Fruit fly (Drosophila melanogaster) whole organism, embryonic: ENCODE data around the gene CG8301.

Source experiments
- Adf1 ChIP-seq: fragments of 200-800 bp; sonication (Bioruptor generic); IDR thresholded peaks from 2 replicates; pipeline ENCODE4 v1.3.6; 2022; ENCODE audit warnings: missing biosample characterization, missing genetic modification characterization
- Blimp-1 ChIP-seq: fragments of 200-800 bp; sonication (Bioruptor generic); optimal IDR thresholded peaks from 3 replicates; lab custom pipeline; 2018; ENCODE audit warnings: missing biosample characterization, missing genetic modification characterization, mild to moderate bottlenecking, moderate library complexity, missing genetic modification reagents
- CG10543 ChIP-seq: fragments of 200-800 bp; sonication (Bioruptor generic); optimal IDR thresholded peaks from 3 replicates; lab custom pipeline; 2017; ENCODE audit warnings: missing biosample characterization, mild to moderate bottlenecking, missing genetic modification characterization, moderate library complexity
- CG11560 ChIP-seq: fragments of 200-800 bp; sonication (Bioruptor generic); IDR thresholded peaks from 3 replicates; pipeline ENCODE4 v1.3.6; 2022; ENCODE audit warnings: missing biosample characterization, missing genetic modification characterization
- CG12299 ChIP-seq: fragments of 200-800 bp; sonication (Bioruptor generic); optimal IDR thresholded peaks from 2 replicates; lab custom pipeline; 2018; ENCODE audit warnings: missing biosample characterization, mild to moderate bottlenecking, missing genetic modification characterization
- CG12744 ChIP-seq: fragments of 200-800 bp; sonication (Bioruptor generic); optimal IDR thresholded peaks from 2 replicates; lab custom pipeline; 2016; ENCODE audit warnings: missing biosample characterization, missing genetic modification characterization
- CG13424 ChIP-seq: fragments of 200-800 bp; sonication (Bioruptor generic); optimal IDR thresholded peaks from 2 replicates; lab custom pipeline; 2019; ENCODE audit warnings: missing biosample characterization, mild to moderate bottlenecking, missing genetic modification characterization, moderate library complexity
- CG14667 ChIP-seq: fragments of 200-800 bp; sonication (Bioruptor generic); IDR thresholded peaks from 2 replicates; pipeline ENCODE4 v1.3.6; 2022; ENCODE audit warnings: missing biosample characterization, missing genetic modification characterization
- CG15601 ChIP-seq: fragments of 200-800 bp; sonication (Bioruptor generic); optimal IDR thresholded peaks from 3 replicates; lab custom pipeline; 2019; ENCODE audit warnings: missing biosample characterization, mild to moderate bottlenecking, missing genetic modification characterization, moderate library complexity
- CG17385 ChIP-seq: fragments of 200-800 bp; sonication (Bioruptor generic); optimal IDR thresholded peaks from 3 replicates; lab custom pipeline; 2018; ENCODE audit warnings: missing biosample characterization, mild to moderate bottlenecking, missing genetic modification characterization
- CG17829 ChIP-seq: fragments of 200-800 bp; optimal IDR thresholded peaks from 2 replicates; lab custom pipeline; 2019; ENCODE audit warnings: missing biosample characterization, mild to moderate bottlenecking, missing genetic modification characterization, moderate library complexity
- CG17912 ChIP-seq: fragments of 200-800 bp; sonication (Bioruptor generic); optimal IDR thresholded peaks from 2 replicates; lab custom pipeline; 2018; ENCODE audit warnings: missing biosample characterization, mild to moderate bottlenecking, missing genetic modification characterization
- CG2875 ChIP-seq: fragments of 200-800 bp; sonication (Bioruptor generic); optimal IDR thresholded peaks from 2 replicates; lab custom pipeline; 2017; ENCODE audit warnings: missing biosample characterization, mild to moderate bottlenecking, missing genetic modification characterization, missing genetic modification reagents
- CG2889 ChIP-seq: fragments of 200-800 bp; sonication (Bioruptor generic); IDR thresholded peaks from 3 replicates; pipeline ENCODE4 v1.3.6; 2022; ENCODE audit warnings: missing biosample characterization, missing genetic modification characterization
- CG31224 ChIP-seq: fragments of 200-800 bp; sonication (Bioruptor generic); IDR thresholded peaks from 2 replicates; pipeline ENCODE4 v1.3.6; 2022; ENCODE audit warnings: missing biosample characterization, missing genetic modification characterization
- CG32772 ChIP-seq: fragments of 200-800 bp; sonication (Bioruptor generic); IDR thresholded peaks from 2 replicates; pipeline ENCODE4 v1.3.6; 2022; ENCODE audit warnings: missing biosample characterization, missing genetic modification characterization
- CG3838 ChIP-seq: fragments of 200-800 bp; sonication (Bioruptor generic); optimal IDR thresholded peaks from 3 replicates; lab custom pipeline; 2016; ENCODE audit warnings: missing biosample characterization, missing genetic modification characterization
- CG43689 ChIP-seq: fragments of 200-800 bp; sonication (Bioruptor generic); IDR thresholded peaks from 2 replicates; pipeline ENCODE4 v1.3.6; 2022; ENCODE audit warnings: missing biosample characterization, missing genetic modification characterization
- CG6175 ChIP-seq: fragments of 200-800 bp; sonication (Bioruptor generic); IDR thresholded peaks from 3 replicates; pipeline ENCODE4 v1.3.6; 2022; ENCODE audit warnings: missing biosample characterization, missing genetic modification characterization
- CG6791 ChIP-seq: fragments of 200-800 bp; sonication (Bioruptor generic); IDR thresholded peaks from 3 replicates; pipeline ENCODE4 v1.3.6; 2022; ENCODE audit warnings: missing biosample characterization, missing genetic modification characterization; ENCODE audit not compliant: partially characterized antibody
- CG6854 ChIP-seq: fragments of 200-800 bp; sonication (Bioruptor generic); optimal IDR thresholded peaks from 3 replicates; lab custom pipeline; 2017; ENCODE audit warnings: missing biosample characterization, mild to moderate bottlenecking, missing genetic modification characterization
- CG8924 ChIP-seq: fragments of 200-800 bp; optimal IDR thresholded peaks from 3 replicates; lab custom pipeline; 2019; ENCODE audit warnings: missing biosample characterization, mild to moderate bottlenecking, missing genetic modification characterization, moderate library complexity
- Dbx ChIP-seq: fragments of 200-800 bp; sonication (Bioruptor generic); IDR thresholded peaks from 3 replicates; pipeline ENCODE4 v1.3.6; 2022; ENCODE audit warnings: missing biosample characterization, missing genetic modification characterization
- Gsc ChIP-seq: fragments of 200-800 bp; sonication (Bioruptor generic); IDR thresholded peaks from 2 replicates; pipeline ENCODE4 v1.3.6; 2022; ENCODE audit warnings: missing biosample characterization, missing genetic modification characterization
- HLH4C ChIP-seq: fragments of 200-800 bp; sonication (Bioruptor generic); IDR thresholded peaks from 3 replicates; pipeline ENCODE4 v1.3.6; 2022; ENCODE audit warnings: missing biosample characterization, missing genetic modification characterization; ENCODE audit not compliant: partially characterized antibody
- Jarid2 ChIP-seq: fragments of 200-800 bp; sonication (Bioruptor generic); optimal IDR thresholded peaks from 3 replicates; lab custom pipeline; 2017; ENCODE audit warnings: mild to moderate bottlenecking, missing biosample characterization, missing genetic modification reagents, missing genetic modification characterization
- Mrtf ChIP-seq: fragments of 200-800 bp; sonication (Bioruptor generic); IDR thresholded peaks from 3 replicates; pipeline ENCODE4 v1.3.6; 2022; ENCODE audit warnings: missing biosample characterization, missing genetic modification characterization
- Rfx ChIP-seq: fragments of 200-800 bp; sonication (Bioruptor generic); IDR thresholded peaks from 2 replicates; pipeline ENCODE4 v1.3.6; 2022; ENCODE audit warnings: missing biosample characterization, missing genetic modification characterization
- Side ChIP-seq: fragments of 200-800 bp; sonication (Bioruptor generic); optimal IDR thresholded peaks from 2 replicates; lab custom pipeline; 2016; ENCODE audit warnings: missing biosample characterization, missing genetic modification characterization
- Stat92E ChIP-seq, 3 experiments: fragments of >200 bp in 2 of 3; fragments of 200-800 bp in 1 of 3; sonication (Bioruptor generic) in 1 of 3; optimal IDR thresholded peaks; 2 replicates each; lab custom pipeline; 2017 to 2019; ENCODE audit warnings: missing biosample characterization in 3 of 3, missing genetic modification characterization in 3 of 3, mild to moderate bottlenecking in 1 of 3, moderate library complexity in 1 of 3
- Taf1 ChIP-seq: fragments of 200-800 bp; sonication (Bioruptor generic); IDR thresholded peaks from 2 replicates; pipeline ENCODE4 v1.3.6; 2022; ENCODE audit warnings: missing biosample characterization, missing genetic modification characterization
- Xbp1 ChIP-seq: fragments of 200-800 bp; sonication (Bioruptor generic); optimal IDR thresholded peaks from 3 replicates; lab custom pipeline; 2016; ENCODE audit warnings: missing biosample characterization, mild to moderate bottlenecking, missing genetic modification characterization
- ato ChIP-seq: fragments of 200-800 bp; sonication (Bioruptor generic); IDR thresholded peaks from 2 replicates; pipeline ENCODE4 v1.3.6; 2022; ENCODE audit warnings: missing biosample characterization, missing genetic modification characterization; ENCODE audit not compliant: partially characterized antibody
- crp ChIP-seq, 2 experiments: fragments of 200-800 bp; sonication (Bioruptor generic); optimal IDR thresholded peaks; 2 replicates in 1 of 2; 3 replicates in 1 of 2; lab custom pipeline; 2017; ENCODE audit warnings: missing biosample characterization in 2 of 2, missing genetic modification characterization in 2 of 2, mild to moderate bottlenecking in 1 of 2, moderate library complexity in 1 of 2
- ftz-f1 ChIP-seq: fragments of 200-800 bp; sonication (Bioruptor generic); optimal IDR thresholded peaks from 2 replicates; lab custom pipeline; 2016; ENCODE audit warnings: missing biosample characterization, missing genetic modification characterization
- fu2 ChIP-seq: fragments of 200-800 bp; sonication (Bioruptor generic); optimal IDR thresholded peaks from 2 replicates; lab custom pipeline; 2016; ENCODE audit warnings: missing biosample characterization, missing genetic modification characterization
- her ChIP-seq: fragments of 200-800 bp; sonication (Bioruptor generic); optimal IDR thresholded peaks from 2 replicates; lab custom pipeline; 2016; ENCODE audit warnings: missing biosample characterization, missing genetic modification characterization
- nerfin-2 ChIP-seq: fragments of 200-800 bp; sonication (Bioruptor generic); IDR thresholded peaks from 2 replicates; pipeline ENCODE4 v1.3.6; 2022; ENCODE audit warnings: missing biosample characterization, missing genetic modification characterization; ENCODE audit not compliant: partially characterized antibody
- odd ChIP-seq: fragments of 200-800 bp; sonication (Bioruptor generic); optimal IDR thresholded peaks from 2 replicates; lab custom pipeline; 2017; ENCODE audit warnings: missing biosample characterization, mild to moderate bottlenecking, missing genetic modification characterization
- otp ChIP-seq: fragments of 200-800 bp; sonication (Bioruptor generic); IDR thresholded peaks from 3 replicates; pipeline ENCODE4, ENCODE4 v1.3.6; 2022; ENCODE audit warnings: missing biosample characterization, missing genetic modification characterization
- pita ChIP-seq: fragments of 200-800 bp; sonication (Bioruptor generic); optimal IDR thresholded peaks from 2 replicates; lab custom pipeline; 2017; ENCODE audit warnings: missing biosample characterization, mild to moderate bottlenecking, missing genetic modification characterization
- ro ChIP-seq: fragments of 200-800 bp; sonication (Bioruptor generic); IDR thresholded peaks from 2 replicates; pipeline ENCODE4 v1.3.6; 2022; ENCODE audit warnings: missing biosample characterization, missing genetic modification characterization
- salm ChIP-seq: fragments of 200-800 bp; sonication (Bioruptor generic); optimal IDR thresholded peaks from 2 replicates; lab custom pipeline; 2018; ENCODE audit warnings: missing biosample characterization, mild to moderate bottlenecking, missing genetic modification characterization
- sens-2 ChIP-seq: fragments of 200-800 bp; sonication (Bioruptor generic); IDR thresholded peaks from 2 replicates; pipeline ENCODE4 v1.3.6; 2022; ENCODE audit warnings: missing biosample characterization, missing genetic modification characterization
- sima ChIP-seq: fragments of 200-800 bp; sonication (Bioruptor generic); optimal IDR thresholded peaks from 2 replicates; lab custom pipeline; 2016; ENCODE audit warnings: missing biosample characterization, missing genetic modification characterization
- sisA ChIP-seq: fragments of 200-800 bp; sonication (Bioruptor generic); IDR thresholded peaks from 2 replicates; pipeline ENCODE4 v1.3.6; 2022; ENCODE audit warnings: missing biosample characterization, missing genetic modification characterization
- stc ChIP-seq: fragments of 200-800 bp; sonication (Bioruptor generic); IDR thresholded peaks from 2 replicates; pipeline ENCODE4 v1.3.6; 2022; ENCODE audit warnings: missing biosample characterization, missing genetic modification characterization
- vfl ChIP-seq: fragments of 200-800 bp; sonication (Bioruptor generic); optimal IDR thresholded peaks from 2 replicates; lab custom pipeline; 2016; ENCODE audit warnings: missing biosample characterization, missing genetic modification characterization
- zen2 ChIP-seq: fragments of 200-800 bp; sonication (Bioruptor generic); IDR thresholded peaks from 3 replicates; pipeline ENCODE4 v1.3.6; 2022; ENCODE audit warnings: missing biosample characterization, missing genetic modification characterization; ENCODE audit not compliant: partially characterized antibody
- zf30C ChIP-seq: fragments of 200-800 bp; sonication (Bioruptor generic); optimal IDR thresholded peaks from 3 replicates; lab custom pipeline; 2018; ENCODE audit warnings: missing biosample characterization, mild to moderate bottlenecking, missing genetic modification characterization

Gene CG8301

dm6 chr3R:9618331-9618730, 37.2 kb downstream of the CG8301 start (continued):
- TF ChIP-seq Jarid2 (peak; percentile 32), CG2889 (GFP tag; lab: Robert Waterston, UW) (peak; percentile 70; the same call in 2 of the 3 replicates), CG43689 (GFP tag; lab: Robert Waterston, UW) (0 out of 2 replicates have a peak, but pooled peaks have one; percentile 21), vfl (no peak), CG31224 (0 out of 2 replicates have a peak, but pooled peaks have one; percentile 15), CG32772 (GFP tag; lab: Robert Waterston, UW) (peak; percentile 88), ftz-f1 (GFP tag; lab: Kevin White, UChicago) (no peak), Dbx (GFP tag; lab: Robert Waterston, UW) (0 out of 3 replicates have a peak, but pooled peaks have one; percentile 43), zen2 (GFP tag; lab: Robert Waterston, UW) (no peak), fu2 (GFP tag; lab: Kevin White, UChicago) (peak; percentile 22), CG15601 (peak; percentile 62), CG6791 (GFP tag; lab: Robert Waterston, UW) (no peak), HLH4C (GFP tag; lab: Robert Waterston, UW) (no peak), CG17385 (GFP tag; lab: Kevin White, UChicago) (peak; percentile 70), Xbp1 (peak; percentile 82), ro (GFP tag; lab: Robert Waterston, UW) (peak; percentile 74), CG14667 (GFP tag; lab: Robert Waterston, UW) (peak; percentile 50), CG3838 (no peak), CG6175 (GFP tag; lab: Robert Waterston, UW) (0 out of 3 replicates have a peak, but pooled peaks have one; percentile 61), CG17829 (tag; lab: Kevin White, UChicago) (peak; percentile 65), her (GFP tag; lab: Kevin White, UChicago) (peak; percentile 63), Mrtf (GFP tag; lab: Robert Waterston, UW) (peak; percentile 79), Side (GFP tag; lab: Kevin White, UChicago) (peak; percentile 66), Adf1 (no peak), otp (GFP tag; lab: Robert Waterston, UW) (peak; percentile 74), CG10543 (no peak), Taf1 (GFP tag; lab: Robert Waterston, UW) (peak; percentile 40; the same call in 1 of the 2 replicates), sisA (GFP tag; lab: Robert Waterston, UW) (peak; percentile 86), nerfin-2 (GFP tag; lab: Robert Waterston, UW) (no peak), CG2875 (GFP tag; lab: Kevin White, UChicago) (peak; percentile 59), crp (GFP tag; optimal IDR thresholded peaks at IDR 0.05; lab: Kevin White, UChicago) (peak in 1 of 2 experiments; percentile 1), pita (GFP tag; lab: Kevin White, UChicago) (no peak), CG12744 (GFP tag; lab: Kevin White, UChicago) (no peak), stc (GFP tag; lab: Robert Waterston, UW) (peak; percentile 77), zf30C (no peak), CG13424 (tag; lab: Kevin White, UChicago) (peak; percentile 71), Gsc (GFP tag; lab: Robert Waterston, UW) (peak; percentile 64), Blimp-1 (GFP tag; lab: Kevin White, UChicago) (peak; percentile 82), CG11560 (tag; lab: Robert Waterston, UW) (peak; percentile 34; the same call in 1 of the 3 replicates), salm (tag; lab: Kevin White, UChicago) (peak; percentile 31), sima (GFP tag; lab: Kevin White, UChicago) (no peak), odd (GFP tag; lab: Kevin White, UChicago) (peak; percentile 34), CG17912 (GFP tag; lab: Kevin White, UChicago) (no peak), Rfx (GFP tag; lab: Robert Waterston, UW) (peak; percentile 71), sens-2 (GFP tag; lab: Robert Waterston, UW) (peak; percentile 84), CG12299 (no peak), Stat92E (GFP tag; optimal IDR thresholded peaks at IDR 0.05; lab: Kevin White, UChicago) (no peak), CG6854 (no peak), CG8924 (tag; lab: Kevin White, UChicago) (peak; percentile 54), ato (no peak)
